Worm (Caenorhabditis elegans) whole organism, early embryonic: Measurements from ENCODE around the gene unc-116.

Source experiments
- B0310.2 ChIP-seq: sonication (generic microtip); optimal IDR thresholded peaks from 2 replicates; lab custom pipeline; 2016; ENCODE audit warnings: mild to moderate bottlenecking, missing genetic modification characterization, missing compliant biosample characterization
- F13C5.2 ChIP-seq: sonication (generic microtip); optimal IDR thresholded peaks from 2 replicates; lab custom pipeline; 2017; ENCODE audit warnings: mild to moderate bottlenecking, missing genetic modification characterization, inconsistent platforms, missing compliant biosample characterization
- aly-1 ChIP-seq: sonication (generic microtip); optimal IDR thresholded peaks from 2 replicates; lab custom pipeline; 2016; ENCODE audit warnings: missing genetic modification characterization, missing compliant biosample characterization
- ama-1 ChIP-seq: fragments of 150-350 bp; optimal IDR thresholded peaks from 2 replicates; lab custom pipeline; 2014
- ceh-13 ChIP-seq: fragments of 200-800 bp; sonication (Bioruptor generic); optimal IDR thresholded peaks from 2 replicates; lab custom pipeline; 2018; ENCODE audit warnings: mild to moderate bottlenecking, missing genetic modification characterization, missing compliant biosample characterization
- ceh-36 ChIP-seq: sonication (generic microtip); optimal IDR thresholded peaks from 2 replicates; lab custom pipeline; 2016; ENCODE audit warnings: missing genetic modification characterization, inconsistent platforms, missing compliant biosample characterization
- ets-7 ChIP-seq: sonication (generic microtip); optimal IDR thresholded peaks from 2 replicates; lab custom pipeline; 2016; ENCODE audit warnings: missing genotype, missing genetic modification characterization, missing compliant biosample characterization
- flt-1 ChIP-seq: fragments of 200-800 bp; sonication (Bioruptor generic); IDR thresholded peaks from 2 replicates; pipeline ENCODE4 v1.3.6; 2022; ENCODE audit warnings: missing genetic modification characterization, missing compliant biosample characterization
- hmbx-1 ChIP-seq: sonication (generic microtip); optimal IDR thresholded peaks from 2 replicates; lab custom pipeline; 2016; ENCODE audit warnings: mild to moderate bottlenecking, missing genetic modification characterization, missing compliant biosample characterization
- hmg-4 ChIP-seq: fragments of 200-800 bp; sonication (Bioruptor generic); optimal IDR thresholded peaks from 2 replicates; lab custom pipeline; 2018; ENCODE audit warnings: mild to moderate bottlenecking, missing genetic modification characterization, missing compliant biosample characterization
- hnd-1 ChIP-seq: sonication (generic microtip); optimal IDR thresholded peaks from 2 replicates; lab custom pipeline; 2016; ENCODE audit warnings: missing genetic modification characterization, missing compliant biosample characterization
- pes-1 ChIP-seq: fragments of 200-800 bp; sonication (Bioruptor generic); IDR thresholded peaks from 2 replicates; pipeline ENCODE4 v1.3.6; 2022; ENCODE audit warnings: missing genetic modification reagents, missing genetic modification characterization, missing compliant biosample characterization
- scrt-1 ChIP-seq: fragments of 200-800 bp; sonication (Bioruptor generic); IDR thresholded peaks from 2 replicates; pipeline ENCODE4 v1.3.6; 2022; ENCODE audit warnings: missing genetic modification characterization, missing compliant biosample characterization
- sea-1 ChIP-seq: fragments of 200-800 bp; sonication (Bioruptor generic); conservative IDR thresholded peaks from 2 replicates; pipeline ENCODE4 v1.3.6; 2022; ENCODE audit warnings: missing genetic modification characterization, missing compliant biosample characterization
- tbx-11 ChIP-seq: fragments of 200-800 bp; sonication (Bioruptor generic); IDR thresholded peaks from 2 replicates; pipeline ENCODE4 v1.3.6; 2022; ENCODE audit warnings: missing genetic modification characterization, missing compliant biosample characterization
- tbx-37 ChIP-seq: fragments of 200-800 bp; sonication (Bioruptor generic); conservative IDR thresholded peaks from 2 replicates; pipeline ENCODE4 v1.3.6; 2022; ENCODE audit warnings: missing genetic modification reagents, missing genetic modification characterization, missing compliant biosample characterization
- tra-4 ChIP-seq: sonication (generic microtip); optimal IDR thresholded peaks from 2 replicates; lab custom pipeline; 2017; ENCODE audit warnings: missing genetic modification characterization, missing compliant biosample characterization

The unc-116 gene

ce11 chrIII:8392307-8392706 lies 37.3 kb upstream of the unc-116 start:
- TF ChIP-seq F13C5.2 (tag; lab: Kevin White, UChicago) (no peak), hnd-1 (tag; lab: Kevin White, UChicago) (no peak), ama-1 (lab: Kevin White, UChicago) (no peak), hmbx-1 (tag; lab: Kevin White, UChicago) (no peak), hmg-4 (GFP tag; lab: Kevin White, UChicago) (no peak), pes-1 (GFP tag; lab: Robert Waterston, UW) (no peak), ceh-36 (tag; lab: Kevin White, UChicago) (no peak), ceh-13 (no peak), ets-7 (tag; lab: Kevin White, UChicago) (no peak)

- TF ChIP-seq tbx-11 (GFP tag; lab: Robert Waterston, UW): no peak
- no peak for TF ChIP-seq hnd-1 (tag; lab: Kevin White, UChicago)
- no peak for TF ChIP-seq ets-7 (tag; lab: Kevin White, UChicago)
- no peak for TF ChIP-seq hmg-4 (GFP tag; lab: Kevin White, UChicago)
- no peak for TF ChIP-seq flt-1 (GFP tag; lab: Robert Waterston, UW)
- TF ChIP-seq pes-1 (GFP tag; lab: Robert Waterston, UW): no peak
- TF ChIP-seq tbx-37 (GFP tag; lab: Robert Waterston, UW): no peak
- TF ChIP-seq ceh-13: no peak
- TF ChIP-seq aly-1 (tag; lab: Kevin White, UChicago): no peak
- no peak for TF ChIP-seq sea-1 (GFP tag; lab: Robert Waterston, UW)
- TF ChIP-seq tra-4 (tag; lab: Kevin White, UChicago): no peak
- no peak for TF ChIP-seq F13C5.2 (tag; lab: Kevin White, UChicago)
- no peak for TF ChIP-seq ama-1 (lab: Kevin White, UChicago)
- TF ChIP-seq scrt-1 (GFP tag; lab: Robert Waterston, UW): no peak
- TF ChIP-seq hmbx-1 (tag; lab: Kevin White, UChicago): no peak
- TF ChIP-seq ceh-36 (tag; lab: Kevin White, UChicago): no peak
- TF ChIP-seq B0310.2 (tag; lab: Kevin White, UChicago): no peak
These were observed 34.6 kb upstream of the unc-116 start, which contains the start of gene ZK353.4 for ce11 chrIII:8389539-8389938. TSS of gene ZK353.4 (minus strand) at chrIII:8389639.

- TF ChIP-seq tra-4 (tag; lab: Kevin White, UChicago) (no peak), pes-1 (GFP tag; lab: Robert Waterston, UW) (no peak), tbx-11 (GFP tag; lab: Robert Waterston, UW) (no peak), sea-1 (GFP tag; lab: Robert Waterston, UW) (no peak), hnd-1 (tag; lab: Kevin White, UChicago) (no peak), ets-7 (tag; lab: Kevin White, UChicago) (no peak), aly-1 (tag; lab: Kevin White, UChicago) (no peak), hmbx-1 (tag; lab: Kevin White, UChicago) (no peak), ama-1 (lab: Kevin White, UChicago) (no peak), scrt-1 (GFP tag; lab: Robert Waterston, UW) (no peak), tbx-37 (GFP tag; lab: Robert Waterston, UW) (no peak), hmg-4 (GFP tag; lab: Kevin White, UChicago) (no peak), flt-1 (GFP tag; lab: Robert Waterston, UW) (no peak), ceh-13 (no peak), ceh-36 (tag; lab: Kevin White, UChicago) (no peak), F13C5.2 (tag; lab: Kevin White, UChicago) (no peak), B0310.2 (tag; lab: Kevin White, UChicago) (no peak)
These were observed 25.7 kb upstream of the unc-116 start, which contains the start of gene R05D3.12 for ce11 chrIII:8380645-8381044. TSS of gene R05D3.12 (plus strand) at chrIII:8380945.

DNA sequence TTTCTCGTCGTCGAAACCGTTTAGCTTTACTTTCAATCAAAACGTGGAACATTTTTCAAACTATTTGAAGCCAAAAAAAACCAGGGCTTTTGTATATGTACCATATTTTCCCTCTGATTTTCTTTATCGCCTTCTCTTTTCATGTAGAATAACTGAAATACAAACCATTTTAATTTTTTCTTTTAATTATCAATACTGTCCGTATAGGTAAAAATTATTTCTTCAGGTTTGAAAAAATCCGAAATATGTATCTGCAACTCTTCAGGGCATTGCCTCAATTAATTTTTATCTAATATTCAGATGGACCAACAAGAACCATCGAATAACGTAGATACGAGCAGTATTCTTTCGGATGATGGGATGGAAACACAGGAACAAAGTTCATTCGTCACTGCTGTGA lies 20.0 kb upstream of the unc-116 start, which contains the start of gene met-2:
Gene met-2 (plus strand): TSS at position 301 of the 400 bp plus-strand sequence.
- TF ChIP-seq tbx-37 (GFP tag; lab: Robert Waterston, UW) (no peak), tbx-11 (GFP tag; lab: Robert Waterston, UW) (no peak), pes-1 (GFP tag; lab: Robert Waterston, UW) (no peak), F13C5.2 (tag; lab: Kevin White, UChicago) (no peak)

DNA sequence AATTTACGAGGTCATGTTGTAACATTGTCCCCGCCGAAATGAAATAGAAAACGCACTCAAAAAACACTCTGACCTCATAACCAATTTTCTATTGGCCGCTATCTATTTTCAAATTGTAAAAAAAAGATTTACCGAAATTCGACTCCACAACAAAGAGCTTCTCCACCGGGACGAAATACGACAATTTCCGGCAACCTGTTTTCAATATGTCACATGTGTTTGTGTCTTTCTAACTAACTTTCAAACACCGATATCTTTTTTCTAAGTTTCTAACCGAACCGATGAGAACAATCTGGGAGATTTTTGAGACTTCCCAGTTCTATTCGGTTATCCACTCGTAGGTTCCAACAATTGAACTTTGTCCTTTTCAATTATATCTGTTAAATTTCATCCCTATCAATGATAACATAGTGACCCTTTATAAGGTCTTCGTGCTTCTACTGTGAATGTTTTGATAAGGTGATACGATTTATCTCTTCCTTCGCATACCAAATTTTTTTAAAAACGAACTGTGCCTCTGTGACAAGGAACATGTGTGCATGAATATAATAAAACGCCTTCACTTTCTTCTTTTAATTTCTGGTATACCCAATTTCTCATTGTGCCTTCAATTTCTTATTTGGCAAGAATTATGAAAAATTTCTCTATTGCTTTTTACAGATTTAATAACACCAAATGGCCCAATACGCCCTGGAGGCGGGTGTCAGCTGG lies 16.8 kb upstream of the unc-116 start, which contains the start of gene lmbr-1:
Gene lmbr-1 (plus strand): TSS at position 661 of the 711 bp plus-strand sequence.
- TF ChIP-seq scrt-1 (GFP tag; lab: Robert Waterston, UW) (no peak), F13C5.2 (tag; lab: Kevin White, UChicago) (no peak), hnd-1 (tag; lab: Kevin White, UChicago) (no peak), tra-4 (tag; lab: Kevin White, UChicago) (no peak), tbx-11 (GFP tag; lab: Robert Waterston, UW) (no peak), flt-1 (GFP tag; lab: Robert Waterston, UW) (no peak), ceh-36 (tag; lab: Kevin White, UChicago) (no peak), tbx-37 (GFP tag; lab: Robert Waterston, UW) (no peak), ceh-13 (no peak), B0310.2 (tag; lab: Kevin White, UChicago) (no peak)

DNA sequence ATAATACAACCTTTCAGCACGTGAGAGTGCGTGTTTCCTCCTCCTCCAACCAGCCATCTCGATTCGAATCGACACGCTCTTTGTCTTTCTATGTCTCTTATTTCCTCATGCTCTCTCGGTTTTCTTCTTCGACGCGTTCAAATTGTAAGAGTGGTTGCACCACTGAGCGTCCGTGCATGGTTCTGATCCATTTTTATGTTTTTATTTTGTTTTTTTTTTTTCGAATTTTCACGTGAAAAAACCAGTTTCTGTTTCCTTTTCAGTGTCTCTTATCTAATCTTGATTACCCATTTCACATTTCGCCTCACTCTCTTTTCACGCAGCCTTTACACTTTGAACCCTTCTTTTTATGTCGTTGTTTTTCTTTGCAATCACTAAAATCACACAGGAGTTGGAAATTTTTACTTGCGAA lies 15.9 kb upstream of the unc-116 start:
- TF ChIP-seq B0310.2 (tag; lab: Kevin White, UChicago) (no peak), ceh-13 (no peak), tbx-37 (GFP tag; lab: Robert Waterston, UW) (no peak), scrt-1 (GFP tag; lab: Robert Waterston, UW) (no peak), ets-7 (tag; lab: Kevin White, UChicago) (no peak), flt-1 (GFP tag; lab: Robert Waterston, UW) (no peak), sea-1 (GFP tag; lab: Robert Waterston, UW) (no peak), aly-1 (tag; lab: Kevin White, UChicago) (no peak), hmbx-1 (tag; lab: Kevin White, UChicago) (no peak), tbx-11 (GFP tag; lab: Robert Waterston, UW) (no peak), hmg-4 (GFP tag; lab: Kevin White, UChicago) (no peak), ceh-36 (tag; lab: Kevin White, UChicago) (no peak), ama-1 (lab: Kevin White, UChicago) (no peak), tra-4 (tag; lab: Kevin White, UChicago) (no peak), pes-1 (GFP tag; lab: Robert Waterston, UW) (no peak), hnd-1 (tag; lab: Kevin White, UChicago) (no peak), F13C5.2 (tag; lab: Kevin White, UChicago) (no peak)
